Fruit fly (Drosophila melanogaster): ENCODE results near the gene scramb2.

DNA sequence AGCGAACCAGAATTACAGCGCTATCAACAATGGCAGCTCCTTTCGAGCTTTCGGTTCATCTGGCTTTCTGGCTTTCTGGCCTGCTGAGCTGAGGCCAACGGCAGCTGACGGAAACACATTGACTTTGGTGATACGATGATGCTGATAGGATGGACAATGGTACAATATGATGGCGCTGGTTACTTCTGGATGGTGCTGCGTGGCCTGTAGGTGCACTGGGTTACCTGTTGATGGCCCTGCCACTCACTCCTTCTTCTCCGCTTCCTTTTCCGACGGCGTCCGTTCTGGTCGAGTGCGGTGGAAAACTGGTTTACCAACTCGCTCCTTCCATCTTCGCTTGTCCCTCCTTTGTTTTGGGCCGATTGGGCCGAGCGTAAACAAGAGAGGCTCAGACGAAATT is 28.2 kb upstream of the scramb2 start:
- TF ChIP-seq EcR (GFP tag; optimal IDR thresholded peaks at IDR 0.05) (no peak), pan (optimal IDR thresholded peaks at IDR 0.05) (no peak), CG8478 (optimal IDR thresholded peaks at IDR 0.05) (no peak), usp (GFP tag; optimal IDR thresholded peaks at IDR 0.05) (no peak)
